Worm (Caenorhabditis elegans): ENCODE data around the gene C17E7.4.

- TF ChIP-seq med-1 (GFP tag; optimal IDR thresholded peaks at IDR 0.05; ENCODE audit: insufficient read depth) (no peak), T22C8.4 (GFP tag; IDR thresholded peaks at IDR 0.05) (no peak), ztf-29 (GFP tag; IDR thresholded peaks at IDR 0.05) (no peak), cog-1 (tag; optimal IDR thresholded peaks at IDR 0.05) (no peak), flt-1 (GFP tag; IDR thresholded peaks at IDR 0.05) (no peak), tab-1 (GFP tag; IDR thresholded peaks at IDR 0.05) (no peak), ref-1 (GFP tag; conservative IDR thresholded peaks at IDR 0.05) (no peak), ztf-23 (GFP tag; IDR thresholded peaks at IDR 0.05) (no peak)
These were observed 34.9 kb downstream of the C17E7.4 start for ce11 chrV:3927522-3927921.

All from whole organism, midembryonic.